Worm (Caenorhabditis elegans): ENCODE data around the gene ZK1290.13.

Gene ZK1290.13

ce11 chrII:7560844-7561243 lies 26.0 kb downstream of the ZK1290.13 start:
- no peak for TF ChIP-seq sem-2 (GFP tag; optimal IDR thresholded peaks at IDR 0.05)
- TF ChIP-seq ces-1 (GFP tag; optimal IDR thresholded peaks at IDR 0.05): no peak
- no peak for TF ChIP-seq nhr-76 (tag; optimal IDR thresholded peaks at IDR 0.05)
- TF ChIP-seq unc-62 (GFP tag; optimal IDR thresholded peaks at IDR 0.05): no peak
- TF ChIP-seq ceh-83 (GFP tag; optimal IDR thresholded peaks at IDR 0.05): no peak
- TF ChIP-seq pha-4 (tag; optimal IDR thresholded peaks at IDR 0.05): no peak
- no peak for TF ChIP-seq mab-5 (tag; optimal IDR thresholded peaks at IDR 0.05)
- no peak for TF ChIP-seq unc-120 (tag; optimal IDR thresholded peaks at IDR 0.05; ENCODE audit: poor library complexity, severe bottlenecking)
- TF ChIP-seq cnd-1 (tag; optimal IDR thresholded peaks at IDR 0.05): no peak
- TF ChIP-seq flh-1 (GFP tag; optimal IDR thresholded peaks at IDR 0.05): no peak
- TF ChIP-seq M03D4.4 (tag; optimal IDR thresholded peaks at IDR 0.05): no peak

- no peak for TF ChIP-seq drap-1 (GFP tag; optimal IDR thresholded peaks at IDR 0.05)
- no peak for TF ChIP-seq mab-5 (tag; optimal IDR thresholded peaks at IDR 0.05)
- TF ChIP-seq unc-120 (tag; optimal IDR thresholded peaks at IDR 0.05; ENCODE audit: poor library complexity, severe bottlenecking): no peak
- TF ChIP-seq blmp-1 (tag; optimal IDR thresholded peaks at IDR 0.05): no peak
- no peak for TF ChIP-seq hlh-1 (tag; optimal IDR thresholded peaks at IDR 0.05)
Observed at ce11 chrII:7561494-7561893, 26.7 kb downstream of the ZK1290.13 start, which contains the start of the genes ZK1290.11 and ZK1290.1. Gene ZK1290.11 (minus strand): TSS chrII:7561594. Gene ZK1290.1 (plus strand): TSS chrII:7561764.

ce11 chrII:7562616-7563015 lies 27.8 kb downstream of the ZK1290.13 start:
- no peak for TF ChIP-seq ztf-11 (tag; optimal IDR thresholded peaks at IDR 0.05)
- TF ChIP-seq ces-1 (GFP tag; optimal IDR thresholded peaks at IDR 0.05): peak; percentile 40
- TF ChIP-seq ceh-39 (tag; optimal IDR thresholded peaks at IDR 0.05): no peak

ce11 chrII:7570305-7570704 lies 35.5 kb downstream of the ZK1290.13 start, which contains the start of gene F35D2.3:
Gene F35D2.3 (plus strand): TSS chrII:7570605.
- TF ChIP-seq mep-1 (tag; optimal IDR thresholded peaks at IDR 0.05) (no peak), lsy-2 (tag; optimal IDR thresholded peaks at IDR 0.05) (no peak), nhr-28 (tag; optimal IDR thresholded peaks at IDR 0.05) (no peak), nhr-76 (tag; optimal IDR thresholded peaks at IDR 0.05) (no peak), mls-2 (tag; optimal IDR thresholded peaks at IDR 0.05) (no peak), lin-13 (tag; optimal IDR thresholded peaks at IDR 0.05) (no peak), bed-3 (GFP tag; optimal IDR thresholded peaks at IDR 0.05) (no peak), ceh-43 (GFP tag; optimal IDR thresholded peaks at IDR 0.05) (no peak), drap-1 (GFP tag; optimal IDR thresholded peaks at IDR 0.05) (no peak), sptf-1 (tag; optimal IDR thresholded peaks at IDR 0.05) (no peak), cnd-1 (tag; optimal IDR thresholded peaks at IDR 0.05) (no peak), elt-3 (tag; optimal IDR thresholded peaks at IDR 0.05) (no peak), lin-32 (GFP tag; optimal IDR thresholded peaks at IDR 0.05) (no peak)

- no peak for TF ChIP-seq ceh-83 (GFP tag; optimal IDR thresholded peaks at IDR 0.05)
- TF ChIP-seq hlh-1 (tag; optimal IDR thresholded peaks at IDR 0.05): no peak
- TF ChIP-seq mep-1 (tag; optimal IDR thresholded peaks at IDR 0.05): no peak
- TF ChIP-seq nhr-2 (tag; optimal IDR thresholded peaks at IDR 0.05): peak; percentile 87
- TF ChIP-seq drap-1 (GFP tag; optimal IDR thresholded peaks at IDR 0.05): no peak
- TF ChIP-seq unc-39 (tag; optimal IDR thresholded peaks at IDR 0.05): no peak
- no peak for TF ChIP-seq nhr-237 (tag; optimal IDR thresholded peaks at IDR 0.05)
Observed at ce11 chrII:7570820-7571219, 36.0 kb downstream of the ZK1290.13 start.

- TF ChIP-seq mls-2 (tag; optimal IDR thresholded peaks at IDR 0.05) (no peak), nhr-12 (tag; optimal IDR thresholded peaks at IDR 0.05) (no peak), blmp-1 (tag; optimal IDR thresholded peaks at IDR 0.05) (no peak), cnd-1 (tag; optimal IDR thresholded peaks at IDR 0.05) (no peak), bed-3 (GFP tag; optimal IDR thresholded peaks at IDR 0.05) (no peak), drap-1 (GFP tag; optimal IDR thresholded peaks at IDR 0.05) (no peak), unc-39 (tag; optimal IDR thresholded peaks at IDR 0.05) (no peak), nhr-76 (tag; optimal IDR thresholded peaks at IDR 0.05) (no peak), ztf-11 (tag; optimal IDR thresholded peaks at IDR 0.05) (no peak), nhr-28 (tag; optimal IDR thresholded peaks at IDR 0.05) (no peak), nhr-237 (tag; optimal IDR thresholded peaks at IDR 0.05) (no peak)
Observed at ce11 chrII:7574143-7574542, 39.3 kb downstream of the ZK1290.13 start, which contains the start of gene F35D2.2. Gene F35D2.2 (plus strand): TSS chrII:7574443.

All from whole organism, mixed stage, embryonic.